Worm (Caenorhabditis elegans) whole organism, young adult: Measurements from ENCODE around the gene nhr-214.

Source experiments
- C06A6.2 ChIP-seq: fragments of 200-800 bp; sonication (Bioruptor generic); conservative IDR thresholded peaks from 2 replicates; pipeline ENCODE4 v1.3.6; 2022; ENCODE audit warnings: missing genetic modification characterization, missing compliant biosample characterization
- F10E7.11 ChIP-seq: sonication (generic microtip); optimal IDR thresholded peaks from 2 replicates; lab custom pipeline; 2017; ENCODE audit warnings: mild to moderate bottlenecking, missing genetic modification characterization, moderate library complexity, missing compliant biosample characterization
- F37B4.10 ChIP-seq: fragments of 200-800 bp; sonication (Bioruptor generic); IDR thresholded peaks from 2 replicates; pipeline ENCODE4 v1.3.6; 2022; ENCODE audit warnings: missing genetic modification characterization, missing compliant biosample characterization
- F52B5.7 ChIP-seq: sonication (generic microtip); optimal IDR thresholded peaks from 2 replicates; lab custom pipeline; 2016; ENCODE audit warnings: mild to moderate bottlenecking, missing genetic modification characterization, missing compliant biosample characterization
- F57C9.4 ChIP-seq: sonication (generic microtip); optimal IDR thresholded peaks from 2 replicates; lab custom pipeline; 2017; ENCODE audit warnings: mild to moderate bottlenecking, missing genetic modification characterization, missing compliant biosample characterization
- K11D2.4 ChIP-seq: fragments of 200-800 bp; sonication (Bioruptor generic); IDR thresholded peaks from 2 replicates; pipeline ENCODE4 v1.3.6; 2022; ENCODE audit warnings: missing genetic modification reagents, missing genetic modification characterization, missing compliant biosample characterization
- Y53G8AR.9 ChIP-seq: fragments of 200-800 bp; sonication (Bioruptor generic); conservative IDR thresholded peaks from 2 replicates; pipeline ENCODE4 v1.3.6; 2022; ENCODE audit warnings: missing genetic modification reagents, missing genetic modification characterization, missing compliant biosample characterization
- Y79H2A.3 ChIP-seq: fragments of 200-800 bp; sonication (Bioruptor generic); conservative IDR thresholded peaks from 2 replicates; pipeline ENCODE4 v1.3.6; 2022; ENCODE audit warnings: missing genetic modification reagents, missing genetic modification characterization, missing compliant biosample characterization
- akir-1 ChIP-seq: fragments of 200-800 bp; sonication (Bioruptor generic); optimal IDR thresholded peaks from 2 replicates; lab custom pipeline; 2018; ENCODE audit warnings: mild to moderate bottlenecking, missing genetic modification characterization, moderate library complexity, missing compliant biosample characterization
- ama-1 ChIP-seq, 3 experiments: fragments of 150-350 bp in 1 of 3; sonication (generic microtip) in 2 of 3; optimal IDR thresholded peaks; 2 replicates each; lab custom pipeline; 2014 to 2018; ENCODE audit warnings: missing biosample characterization in 2 of 3, missing genetic modification characterization in 2 of 3, missing genetic modification reagents in 2 of 3
- aptf-2 ChIP-seq: fragments of 200-800 bp; sonication (Bioruptor generic); conservative IDR thresholded peaks from 2 replicates; pipeline ENCODE4 v1.3.6; 2022; ENCODE audit warnings: missing genetic modification reagents, missing genetic modification characterization, missing compliant biosample characterization
- aptf-3 ChIP-seq: fragments of 200-800 bp; sonication (Bioruptor generic); IDR thresholded peaks from 2 replicates; pipeline ENCODE4 v1.3.6; 2022; ENCODE audit warnings: missing genetic modification characterization, missing compliant biosample characterization
- atf-7 ChIP-seq: sonication (generic microtip); optimal IDR thresholded peaks from 2 replicates; lab custom pipeline; 2017; ENCODE audit warnings: mild to moderate bottlenecking, missing genetic modification characterization, missing compliant biosample characterization
- cebp-2 ChIP-seq: fragments of 200-800 bp; sonication (Bioruptor generic); IDR thresholded peaks from 2 replicates; pipeline ENCODE4 v1.3.6; 2022; ENCODE audit warnings: missing genetic modification characterization, missing compliant biosample characterization
- ceh-100 ChIP-seq: fragments of 200-800 bp; sonication (Bioruptor generic); IDR thresholded peaks from 2 replicates; pipeline ENCODE4 v1.3.6; 2022; ENCODE audit warnings: missing genetic modification reagents, missing genetic modification characterization, missing compliant biosample characterization
- ceh-79 ChIP-seq: sonication (generic microtip); optimal IDR thresholded peaks from 2 replicates; lab custom pipeline; 2017; ENCODE audit warnings: mild to moderate bottlenecking, missing genetic modification characterization, missing compliant biosample characterization
- chd-7 ChIP-seq: sonication (generic microtip); optimal IDR thresholded peaks from 2 replicates; lab custom pipeline; 2016; ENCODE audit warnings: mild to moderate bottlenecking, missing genetic modification characterization, moderate library complexity, missing compliant biosample characterization
- die-1 ChIP-seq: sonication (generic microtip); optimal IDR thresholded peaks from 2 replicates; lab custom pipeline; 2016; ENCODE audit warnings: missing genotype, mild to moderate bottlenecking, missing genetic modification characterization, missing compliant biosample characterization
- dox-1 ChIP-seq: fragments of 200-800 bp; sonication (Bioruptor generic); IDR thresholded peaks from 2 replicates; pipeline ENCODE4 v1.3.6; 2022; ENCODE audit warnings: missing genetic modification reagents, missing genetic modification characterization, missing compliant biosample characterization
- dpl-1 ChIP-seq: fragments of 150-350 bp; optimal IDR thresholded peaks from 2 replicates; lab custom pipeline; 2014; ENCODE audit warnings: missing biosample characterization, missing genetic modification reagents, missing genetic modification characterization
- egl-18 ChIP-seq: fragments of 200-800 bp; sonication (Bioruptor generic); IDR thresholded peaks from 2 replicates; pipeline ENCODE4 v1.3.6; 2022; ENCODE audit warnings: missing genetic modification reagents, missing genetic modification characterization, missing compliant biosample characterization
- ekl-4 ChIP-seq: fragments of 200-800 bp; sonication (Bioruptor generic); IDR thresholded peaks from 2 replicates; pipeline ENCODE4 v1.3.6; 2022; ENCODE audit warnings: missing genetic modification reagents, missing genetic modification characterization, missing compliant biosample characterization
- fkh-3 ChIP-seq: sonication (generic microtip); optimal IDR thresholded peaks from 2 replicates; lab custom pipeline; 2016; ENCODE audit warnings: mild to moderate bottlenecking, missing genetic modification characterization, missing compliant biosample characterization
- gei-17 ChIP-seq: fragments of 200-800 bp; sonication (Bioruptor generic); optimal IDR thresholded peaks from 2 replicates; lab custom pipeline; 2018; ENCODE audit warnings: mild to moderate bottlenecking, missing genetic modification characterization, missing compliant biosample characterization
- him-1 ChIP-seq: sonication (generic microtip); optimal IDR thresholded peaks from 2 replicates; lab custom pipeline; 2016; ENCODE audit warnings: missing genotype, missing genetic modification reagents, missing genetic modification characterization, missing compliant biosample characterization
- hsf-1 ChIP-seq: fragments of 200-800 bp; sonication (Bioruptor generic); IDR thresholded peaks from 2 replicates; pipeline ENCODE4 v1.3.6; 2022; ENCODE audit warnings: missing genetic modification reagents, missing genetic modification characterization, missing compliant biosample characterization
- let-526 ChIP-seq: fragments of 200-800 bp; sonication (Bioruptor generic); IDR thresholded peaks from 2 replicates; pipeline ENCODE4 v1.3.6; 2022; ENCODE audit warnings: missing genetic modification reagents, missing genetic modification characterization, missing compliant biosample characterization
- let-607 ChIP-seq, 2 experiments: fragments of 200-800 bp in 1 of 2; sonication (Bioruptor generic) in 1 of 2; sonication (generic microtip) in 1 of 2; optimal IDR thresholded peaks; 2 replicates each; lab custom pipeline; 2016 to 2018; ENCODE audit warnings: mild to moderate bottlenecking in 2 of 2, missing compliant biosample characterization in 2 of 2, missing genetic modification characterization in 2 of 2, moderate library complexity in 2 of 2, missing genotype in 1 of 2
- lin-26 ChIP-seq: fragments of 200-800 bp; sonication (Bioruptor generic); IDR thresholded peaks from 2 replicates; pipeline ENCODE4 v1.3.6; 2022; ENCODE audit warnings: missing genetic modification reagents, missing genetic modification characterization, missing compliant biosample characterization
- madf-3 ChIP-seq: fragments of 200-800 bp; sonication (Bioruptor generic); IDR thresholded peaks from 2 replicates; pipeline ENCODE4 v1.3.6; 2022; ENCODE audit warnings: missing genetic modification reagents, missing genetic modification characterization, missing compliant biosample characterization
- mes-4 ChIP-seq: sonication (generic microtip); optimal IDR thresholded peaks from 2 replicates; lab custom pipeline; 2016; ENCODE audit warnings: missing genotype, missing genetic modification characterization, missing compliant biosample characterization
- nfya-2 ChIP-seq: fragments of 200-800 bp; sonication (Bioruptor generic); IDR thresholded peaks from 2 replicates; pipeline ENCODE4 v1.3.6; 2022; ENCODE audit warnings: missing genetic modification reagents, missing genetic modification characterization, missing compliant biosample characterization
- nhr-27 ChIP-seq: fragments of 200-800 bp; sonication (Bioruptor generic); optimal IDR thresholded peaks from 2 replicates; lab custom pipeline; 2018; ENCODE audit warnings: mild to moderate bottlenecking, missing genetic modification characterization, moderate library complexity, missing compliant biosample characterization
- rpc-1 ChIP-seq, 2 experiments: fragments of 150-350 bp in 1 of 2; sonication (generic microtip) in 1 of 2; optimal IDR thresholded peaks; 2 replicates each; lab custom pipeline; 2014 to 2018; ENCODE audit warnings: missing biosample characterization in 1 of 2, missing genetic modification characterization in 1 of 2, missing genetic modification reagents in 1 of 2, missing genotype in 1 of 2
- sdz-38 ChIP-seq: sonication (generic microtip); optimal IDR thresholded peaks from 2 replicates; lab custom pipeline; 2016; ENCODE audit warnings: missing genotype, missing genetic modification characterization, missing compliant biosample characterization
- somi-1 ChIP-seq: fragments of 200-800 bp; sonication (Bioruptor generic); optimal IDR thresholded peaks from 2 replicates; lab custom pipeline; 2018; ENCODE audit warnings: mild to moderate bottlenecking, missing genetic modification characterization, missing compliant biosample characterization
- sptf-2 ChIP-seq: fragments of 200-800 bp; sonication (Bioruptor generic); optimal IDR thresholded peaks from 2 replicates; lab custom pipeline; 2018; ENCODE audit warnings: mild to moderate bottlenecking, missing genetic modification characterization, missing compliant biosample characterization
- tlf-1 ChIP-seq: fragments of 200-800 bp; sonication (Bioruptor generic); optimal IDR thresholded peaks from 2 replicates; lab custom pipeline; 2018; ENCODE audit warnings: mild to moderate bottlenecking, missing genetic modification characterization, missing compliant biosample characterization
- unc-130 ChIP-seq: sonication (generic microtip); optimal IDR thresholded peaks from 2 replicates; lab custom pipeline; 2016; ENCODE audit warnings: missing genetic modification reagents, missing genetic modification characterization, missing compliant biosample characterization

Gene nhr-214

ce11 chrX:12731188-12731857 lies 29.5 kb upstream of the nhr-214 start, which contains the start of gene pgp-12:
Gene pgp-12 (plus strand): TSS chrX:12731807.
- TF ChIP-seq let-607 (tag; optimal IDR thresholded peaks at IDR 0.05; lab: Kevin White, UChicago) (no peak), gei-17 (no peak), mes-4 (tag; lab: Kevin White, UChicago) (no peak), madf-3 (GFP tag; lab: Robert Waterston, UW) (no peak), cebp-2 (GFP tag; lab: Robert Waterston, UW) (no peak), nfya-2 (GFP tag; lab: Robert Waterston, UW) (no peak), hsf-1 (GFP tag; lab: Robert Waterston, UW) (no peak), F57C9.4 (tag; lab: Kevin White, UChicago) (no peak), tlf-1 (GFP tag; lab: Kevin White, UChicago) (no peak), K11D2.4 (GFP tag; lab: Robert Waterston, UW) (no peak), chd-7 (no peak), let-526 (GFP tag; lab: Robert Waterston, UW) (no peak), aptf-3 (GFP tag; lab: Robert Waterston, UW) (no peak), fkh-3 (tag; lab: Kevin White, UChicago) (no peak), F37B4.10 (no peak), somi-1 (GFP tag; lab: Kevin White, UChicago) (no peak)

- TF ChIP-seq ceh-79 (no peak), F57C9.4 (tag; lab: Kevin White, UChicago) (no peak), C06A6.2 (GFP tag; lab: Robert Waterston, UW) (no peak), aptf-2 (no peak)
These were observed 28.2 kb upstream of the nhr-214 start for ce11 chrX:12730075-12730474.

ce11 chrX:12726129-12726528 lies 24.3 kb upstream of the nhr-214 start:
- TF ChIP-seq F10E7.11 (tag; lab: Kevin White, UChicago): no peak
- no peak for TF ChIP-seq Y53G8AR.9 (GFP tag; lab: Robert Waterston, UW)
- TF ChIP-seq aptf-3 (GFP tag; lab: Robert Waterston, UW): no peak

- TF ChIP-seq somi-1 (GFP tag; lab: Kevin White, UChicago): no peak
- TF ChIP-seq madf-3 (GFP tag; lab: Robert Waterston, UW): no peak
- no peak for TF ChIP-seq ceh-100 (GFP tag; lab: Robert Waterston, UW)
- no peak for TF ChIP-seq fkh-3 (tag; lab: Kevin White, UChicago)
- TF ChIP-seq F52B5.7 (tag; lab: Kevin White, UChicago): no peak
- TF ChIP-seq atf-7: no peak
- no peak for TF ChIP-seq akir-1 (GFP tag; lab: Kevin White, UChicago)
- TF ChIP-seq dpl-1 (GFP tag; lab: Kevin White, UChicago): no peak
- no peak for TF ChIP-seq sdz-38 (tag; lab: Kevin White, UChicago)
- no peak for TF ChIP-seq die-1 (tag; lab: Kevin White, UChicago)
- no peak for TF ChIP-seq K11D2.4 (GFP tag; lab: Robert Waterston, UW)
- TF ChIP-seq ama-1 (optimal IDR thresholded peaks at IDR 0.05; lab: Kevin White, UChicago): no peak
- no peak for TF ChIP-seq ama-1 (GFP tag; optimal IDR thresholded peaks at IDR 0.05; lab: Kevin White, UChicago)
- no peak for TF ChIP-seq egl-18 (GFP tag; lab: Robert Waterston, UW)
These were observed 19.6 kb upstream of the nhr-214 start for ce11 chrX:12721429-12721828.

ce11 chrX:12713014-12713413 lies 11.2 kb upstream of the nhr-214 start:
- TF ChIP-seq ekl-4 (GFP tag; lab: Robert Waterston, UW) (no peak), lin-26 (GFP tag; lab: Robert Waterston, UW) (no peak), Y53G8AR.9 (GFP tag; lab: Robert Waterston, UW) (no peak), unc-130 (GFP tag; lab: Kevin White, UChicago) (no peak), Y79H2A.3 (GFP tag; lab: Robert Waterston, UW) (no peak), sptf-2 (GFP tag; lab: Kevin White, UChicago) (no peak), dox-1 (GFP tag; lab: Robert Waterston, UW) (no peak), rpc-1 (optimal IDR thresholded peaks at IDR 0.05; lab: Kevin White, UChicago) (no peak), rpc-1 (tag; optimal IDR thresholded peaks at IDR 0.05; lab: Kevin White, UChicago) (no peak), cebp-2 (GFP tag; lab: Robert Waterston, UW) (no peak), him-1 (tag; lab: Kevin White, UChicago) (no peak), nhr-27 (no peak)
